Worm (Caenorhabditis elegans) whole organism, L4/young adult: ENCODE results near the gene air-1.

Experiments used
- dao-5 ChIP-seq: sonication (generic microtip); optimal IDR thresholded peaks from 2 replicates; lab custom pipeline; 2016; ENCODE audit warnings: missing genotype, missing genetic modification characterization, moderate library complexity, missing compliant biosample characterization
- him-1 ChIP-seq: sonication (generic microtip); optimal IDR thresholded peaks from 2 replicates; lab custom pipeline; 2016; ENCODE audit warnings: missing genotype, missing genetic modification reagents, missing genetic modification characterization, missing compliant biosample characterization

DNA sequence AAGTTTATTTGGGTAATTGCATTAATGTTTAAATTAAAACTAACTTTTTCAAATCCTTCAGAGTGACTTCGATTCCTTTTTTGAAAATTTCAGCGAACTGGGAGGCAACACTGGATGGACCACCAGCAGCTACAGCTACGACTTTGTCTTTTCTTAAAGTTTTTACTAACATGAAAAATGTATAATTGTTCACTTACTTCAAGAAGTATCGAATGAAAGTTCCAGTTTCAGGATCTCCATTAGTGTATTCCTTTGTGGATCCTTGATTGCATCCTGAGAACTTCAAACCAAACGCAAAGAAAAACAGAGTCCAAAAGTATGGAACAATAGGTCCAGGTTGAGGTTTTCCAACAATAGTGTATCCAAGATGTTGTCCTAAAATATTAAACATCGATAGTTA, 24.3 kb upstream of the air-1 start:
- TF ChIP-seq him-1 (tag; lab: Kevin White, UChicago) (no peak), dao-5 (tag; lab: Kevin White, UChicago) (no peak)
